Fruit fly (Drosophila melanogaster) whole organism, embryonic: ENCODE data around the gene Grx5.

Source experiments
- CG10462 ChIP-seq: fragments of 200-800 bp; sonication (Bioruptor generic); optimal IDR thresholded peaks from 2 replicates; lab custom pipeline; 2016; ENCODE audit warnings: missing biosample characterization, missing genetic modification characterization
- CG13624 ChIP-seq: fragments of 200-800 bp; sonication (Bioruptor generic); optimal IDR thresholded peaks from 2 replicates; lab custom pipeline; 2016; ENCODE audit warnings: missing biosample characterization, missing genetic modification characterization
- CG14667 ChIP-seq: fragments of 200-800 bp; sonication (Bioruptor generic); IDR thresholded peaks from 2 replicates; pipeline ENCODE4 v1.3.6; 2022; ENCODE audit warnings: missing biosample characterization, missing genetic modification characterization
- CG1529 ChIP-seq: fragments of 200-800 bp; sonication (Bioruptor generic); optimal IDR thresholded peaks from 3 replicates; lab custom pipeline; 2018; ENCODE audit warnings: missing biosample characterization, missing genetic modification characterization
- CG15479 ChIP-seq: fragments of 200-800 bp; sonication (Bioruptor generic); optimal IDR thresholded peaks from 3 replicates; lab custom pipeline; 2019; ENCODE audit warnings: missing biosample characterization, mild to moderate bottlenecking, missing genetic modification characterization, moderate library complexity
- CG15601 ChIP-seq: fragments of 200-800 bp; sonication (Bioruptor generic); optimal IDR thresholded peaks from 3 replicates; lab custom pipeline; 2019; ENCODE audit warnings: missing biosample characterization, mild to moderate bottlenecking, missing genetic modification characterization, moderate library complexity
- CG15696 ChIP-seq: fragments of 200-800 bp; sonication (Bioruptor generic); optimal IDR thresholded peaks from 2 replicates; lab custom pipeline; 2019; ENCODE audit warnings: missing biosample characterization, mild to moderate bottlenecking, missing genetic modification characterization, moderate library complexity
- CG1792 ChIP-seq: fragments of 200-800 bp; sonication (Bioruptor generic); optimal IDR thresholded peaks from 2 replicates; lab custom pipeline; 2016; ENCODE audit warnings: missing biosample characterization, missing genetic modification characterization
- CG18262 ChIP-seq: fragments of 200-800 bp; optimal IDR thresholded peaks from 3 replicates; lab custom pipeline; 2019; ENCODE audit warnings: missing biosample characterization, mild to moderate bottlenecking, missing genetic modification characterization, moderate library complexity
- CG2120 ChIP-seq: fragments of 200-800 bp; sonication (Bioruptor generic); optimal IDR thresholded peaks from 3 replicates; lab custom pipeline; 2016; ENCODE audit warnings: missing biosample characterization, missing genetic modification characterization
- CG2678 ChIP-seq: fragments of 200-800 bp; sonication (Bioruptor generic); optimal IDR thresholded peaks from 3 replicates; lab custom pipeline; 2019; ENCODE audit warnings: missing biosample characterization, mild to moderate bottlenecking, missing genetic modification characterization, moderate library complexity
- CG33213 ChIP-seq: fragments of 200-800 bp; sonication (Bioruptor generic); optimal IDR thresholded peaks from 3 replicates; lab custom pipeline; 2016; ENCODE audit warnings: missing biosample characterization, missing genetic modification characterization
- CG4404 ChIP-seq: fragments of 200-800 bp; sonication (Bioruptor generic); IDR thresholded peaks from 2 replicates; pipeline ENCODE4 v1.3.6; 2022; ENCODE audit warnings: missing biosample characterization, missing genetic modification characterization
- CG7839 ChIP-seq: fragments of 200-800 bp; sonication (Bioruptor generic); optimal IDR thresholded peaks from 3 replicates; lab custom pipeline; 2018; ENCODE audit warnings: missing biosample characterization, mild to moderate bottlenecking, missing genetic modification characterization, moderate library complexity
- CG8944 ChIP-seq: fragments of 200-800 bp; sonication (Bioruptor generic); optimal IDR thresholded peaks from 3 replicates; lab custom pipeline; 2016; ENCODE audit warnings: missing biosample characterization, missing genetic modification characterization
- CG9876 ChIP-seq: fragments of 200-800 bp; sonication (Bioruptor generic); optimal IDR thresholded peaks from 2 replicates; lab custom pipeline; 2016; ENCODE audit warnings: missing biosample characterization, missing genetic modification characterization
- Fer3 ChIP-seq: fragments of 200-800 bp; sonication (Bioruptor generic); optimal IDR thresholded peaks from 2 replicates; lab custom pipeline; 2018; ENCODE audit warnings: missing biosample characterization, mild to moderate bottlenecking, missing genetic modification characterization, moderate library complexity
- Gug ChIP-seq: fragments of 200-800 bp; sonication (Bioruptor generic); IDR thresholded peaks from 4 replicates; pipeline ENCODE4 v1.3.6; 2022; ENCODE audit warnings: missing biosample characterization, missing genetic modification characterization
- HLH3B ChIP-seq: fragments of 200-800 bp; sonication (Bioruptor generic); IDR thresholded peaks from 2 replicates; pipeline ENCODE4 v1.3.6; 2022; ENCODE audit warnings: missing biosample characterization, missing genetic modification characterization
- HLHmδ ChIP-seq: fragments of 200-800 bp; sonication (Bioruptor generic); optimal IDR thresholded peaks from 2 replicates; lab custom pipeline; 2018; ENCODE audit warnings: missing biosample characterization, mild to moderate bottlenecking, missing genetic modification characterization, moderate library complexity
- HmgD ChIP-seq: fragments of 200-800 bp; sonication (Bioruptor generic); optimal IDR thresholded peaks from 3 replicates; lab custom pipeline; 2016; ENCODE audit warnings: missing biosample characterization, missing genetic modification characterization
- MBD-R2 ChIP-seq: fragments of 200-800 bp; sonication (Bioruptor generic); IDR thresholded peaks from 2 replicates; pipeline ENCODE4 v1.3.6; 2022; ENCODE audit warnings: missing biosample characterization, missing genetic modification characterization
- MESR4 ChIP-seq: fragments of 200-800 bp; sonication (Bioruptor generic); optimal IDR thresholded peaks from 2 replicates; lab custom pipeline; 2018; ENCODE audit warnings: missing biosample characterization, mild to moderate bottlenecking, missing genetic modification characterization, moderate library complexity
- MTF-1 ChIP-seq: fragments of 200-800 bp; sonication (Bioruptor generic); optimal IDR thresholded peaks from 2 replicates; lab custom pipeline; 2018; ENCODE audit warnings: missing biosample characterization, mild to moderate bottlenecking, missing genetic modification characterization, borderline replicate concordance
- Meics ChIP-seq: fragments of 200-800 bp; sonication (Bioruptor generic); optimal IDR thresholded peaks from 2 replicates; lab custom pipeline; 2017; ENCODE audit warnings: missing biosample characterization, mild to moderate bottlenecking, missing genetic modification characterization
- NfI ChIP-seq: fragments of 200-800 bp; sonication (Bioruptor generic); optimal IDR thresholded peaks from 3 replicates; lab custom pipeline; 2018; ENCODE audit warnings: missing biosample characterization, mild to moderate bottlenecking, missing genetic modification characterization, moderate library complexity
- Pdp1 ChIP-seq, 2 experiments: fragments of 200-800 bp; sonication (Bioruptor generic); optimal IDR thresholded peaks; 3 replicates each; lab custom pipeline; 2016; ENCODE audit warnings: missing biosample characterization in 2 of 2, missing genetic modification characterization in 2 of 2, mild to moderate bottlenecking in 1 of 2, moderate library complexity in 1 of 2
- Sox102F ChIP-seq: fragments of 200-800 bp; sonication (Bioruptor generic); optimal IDR thresholded peaks from 2 replicates; lab custom pipeline; 2018; ENCODE audit warnings: missing biosample characterization, mild to moderate bottlenecking, missing genetic modification characterization, moderate library complexity
- Tbp ChIP-seq: fragments of >200 bp; optimal IDR thresholded peaks from 2 replicates; lab custom pipeline; 2018; ENCODE audit warnings: missing biosample characterization, missing genetic modification characterization
- Trl ChIP-seq, 3 experiments: fragments of >200 bp in 2 of 3; fragments of 200-800 bp in 1 of 3; sonication (Bioruptor generic) in 1 of 3; optimal IDR thresholded peaks; 2 replicates in 1 of 3; 3 replicates in 2 of 3; lab custom pipeline; 2016 to 2017; ENCODE audit warnings: missing biosample characterization in 1 of 3, missing genetic modification characterization in 1 of 3
- br ChIP-seq: fragments of >200 bp; optimal IDR thresholded peaks from 2 replicates; lab custom pipeline; 2017
- cg ChIP-seq: fragments of 200-800 bp; sonication (Bioruptor generic); optimal IDR thresholded peaks from 3 replicates; lab custom pipeline; 2019; ENCODE audit warnings: missing biosample characterization, mild to moderate bottlenecking, missing genetic modification characterization, moderate library complexity
- chinmo ChIP-seq: fragments of 200-800 bp; sonication (Bioruptor generic); IDR thresholded peaks from 4 replicates; pipeline ENCODE4 v1.3.6; 2022; ENCODE audit warnings: missing biosample characterization, missing genetic modification characterization; ENCODE audit not compliant: partially characterized antibody
- crp ChIP-seq, 2 experiments: fragments of 200-800 bp; sonication (Bioruptor generic); optimal IDR thresholded peaks; 2 replicates in 1 of 2; 3 replicates in 1 of 2; lab custom pipeline; 2017; ENCODE audit warnings: missing biosample characterization in 2 of 2, missing genetic modification characterization in 2 of 2, mild to moderate bottlenecking in 1 of 2, moderate library complexity in 1 of 2
- ems ChIP-seq: fragments of 200-800 bp; sonication (Bioruptor generic); optimal IDR thresholded peaks from 3 replicates; lab custom pipeline; 2016; ENCODE audit warnings: missing biosample characterization, missing genetic modification characterization
- eyg ChIP-seq: fragments of 200-800 bp; sonication (Bioruptor generic); optimal IDR thresholded peaks from 3 replicates; lab custom pipeline; 2016; ENCODE audit warnings: missing biosample characterization, missing genetic modification characterization
- fd64A ChIP-seq: fragments of 200-800 bp; sonication (Bioruptor generic); optimal IDR thresholded peaks from 3 replicates; lab custom pipeline; 2018; ENCODE audit warnings: missing biosample characterization, mild to moderate bottlenecking, missing genetic modification characterization
- kay ChIP-seq: fragments of 200-800 bp; sonication (Bioruptor generic); optimal IDR thresholded peaks from 2 replicates; lab custom pipeline; 2016; ENCODE audit warnings: missing biosample characterization, missing genetic modification characterization
- klu ChIP-seq: fragments of 200-800 bp; sonication (Bioruptor generic); IDR thresholded peaks from 2 replicates; pipeline ENCODE4 v1.3.6; 2022; ENCODE audit warnings: missing biosample characterization, missing genetic modification characterization
- onecut ChIP-seq: fragments of 200-800 bp; sonication (Bioruptor generic); IDR thresholded peaks from 2 replicates; pipeline ENCODE4 v1.3.6; 2022; ENCODE audit warnings: missing biosample characterization, missing genetic modification characterization
- p53 ChIP-seq: fragments of 200-800 bp; sonication (Bioruptor generic); optimal IDR thresholded peaks from 2 replicates; lab custom pipeline; 2016; ENCODE audit warnings: missing biosample characterization, missing genetic modification characterization
- rib ChIP-seq: fragments of 200-800 bp; sonication (Bioruptor generic); IDR thresholded peaks from 2 replicates; pipeline ENCODE4 v1.3.6; 2022; ENCODE audit warnings: missing biosample characterization, missing genetic modification characterization
- scrt ChIP-seq: fragments of 200-800 bp; sonication (Bioruptor generic); optimal IDR thresholded peaks from 2 replicates; lab custom pipeline; 2018; ENCODE audit warnings: missing biosample characterization, mild to moderate bottlenecking, missing genetic modification characterization, moderate library complexity
- sd ChIP-seq: fragments of 200-800 bp; sonication (Bioruptor generic); optimal IDR thresholded peaks from 3 replicates; lab custom pipeline; 2018; ENCODE audit warnings: missing biosample characterization, mild to moderate bottlenecking, missing genetic modification characterization, moderate library complexity
- seq ChIP-seq: fragments of 200-800 bp; sonication (Bioruptor generic); IDR thresholded peaks from 2 replicates; pipeline ENCODE4 v1.3.6; 2022; ENCODE audit warnings: missing biosample characterization, missing genetic modification characterization
- sim ChIP-seq: fragments of 200-800 bp; sonication (Bioruptor generic); IDR thresholded peaks from 2 replicates; pipeline ENCODE4 v1.3.6; 2022; ENCODE audit warnings: missing biosample characterization, missing genetic modification characterization
- tgo ChIP-seq: fragments of 200-800 bp; sonication (Bioruptor generic); IDR thresholded peaks from 3 replicates; pipeline ENCODE4 v1.3.6; 2022; ENCODE audit warnings: missing biosample characterization, missing genetic modification characterization
- trh ChIP-seq: fragments of 200-800 bp; sonication (Bioruptor generic); optimal IDR thresholded peaks from 2 replicates; lab custom pipeline; 2016; ENCODE audit warnings: missing biosample characterization, missing genetic modification characterization
- ttk ChIP-seq: fragments of 200-800 bp; sonication (Bioruptor generic); IDR thresholded peaks from 2 replicates; pipeline ENCODE4 v2.1.2; 2022; ENCODE audit warnings: missing biosample characterization, missing genetic modification characterization
- zen ChIP-seq: fragments of 200-800 bp; sonication (Bioruptor generic); optimal IDR thresholded peaks from 3 replicates; lab custom pipeline; 2018; ENCODE audit warnings: missing biosample characterization, mild to moderate bottlenecking, missing genetic modification characterization, moderate library complexity
- zen2 ChIP-seq: fragments of 200-800 bp; sonication (Bioruptor generic); IDR thresholded peaks from 3 replicates; pipeline ENCODE4 v1.3.6; 2022; ENCODE audit warnings: missing biosample characterization, missing genetic modification characterization; ENCODE audit not compliant: partially characterized antibody
- zfh2 ChIP-seq: fragments of 200-800 bp; sonication (Bioruptor generic); optimal IDR thresholded peaks from 2 replicates; lab custom pipeline; 2016; ENCODE audit warnings: missing biosample characterization, missing genetic modification characterization

The Grx5 gene

dm6 chrX:14812239-14812638, 25.8 kb downstream of the Grx5 start (continued):
- TF ChIP-seq NfI (no peak), CG7839 (tag; lab: Kevin White, UChicago) (no peak), br (lab: Kevin White, UChicago) (no peak), CG15696 (no peak), zfh2 (peak; percentile 9), zen2 (GFP tag; lab: Robert Waterston, UW) (no peak), CG2678 (tag; lab: Kevin White, UChicago) (peak; percentile 24), Gug (GFP tag; lab: Robert Waterston, UW) (no peak), CG2120 (GFP tag; lab: Kevin White, UChicago) (peak; percentile 12), Trl (optimal IDR thresholded peaks at IDR 0.05; lab: Kevin White, UChicago) (no peak), Trl (GFP tag; optimal IDR thresholded peaks at IDR 0.05; lab: Kevin White, UChicago) (no peak), CG14667 (GFP tag; lab: Robert Waterston, UW) (no peak), onecut (no peak), HLH3B (GFP tag; lab: Robert Waterston, UW) (0 out of 2 replicates have a peak, but pooled peaks have one; percentile 13), fd64A (no peak), eyg (GFP tag; lab: Kevin White, UChicago) (no peak), zen (tag; lab: Kevin White, UChicago) (no peak), klu (GFP tag; lab: Robert Waterston, UW) (no peak), CG13624 (GFP tag; lab: Kevin White, UChicago) (no peak), scrt (no peak), Meics (GFP tag; lab: Kevin White, UChicago) (no peak), CG1792 (no peak), Pdp1 (GFP tag; optimal IDR thresholded peaks at IDR 0.05; lab: Kevin White, UChicago) (no peak), kay (GFP tag; lab: Kevin White, UChicago) (no peak), sd (tag; lab: Kevin White, UChicago) (no peak), chinmo (GFP tag; lab: Robert Waterston, UW) (no peak), sim (GFP tag; lab: Robert Waterston, UW) (no peak), MTF-1 (no peak), cg (GFP tag; lab: Kevin White, UChicago) (no peak), Fer3 (tag; lab: Kevin White, UChicago) (no peak), HLHmδ (GFP tag; lab: Kevin White, UChicago) (no peak), tgo (no peak), p53 (GFP tag; lab: Kevin White, UChicago) (no peak), CG18262 (no peak), CG9876 (GFP tag; lab: Kevin White, UChicago) (no peak), CG15479 (GFP tag; lab: Kevin White, UChicago) (no peak), HmgD (no peak), crp (GFP tag; optimal IDR thresholded peaks at IDR 0.05; lab: Kevin White, UChicago) (no peak), CG15601 (tag; lab: Kevin White, UChicago) (no peak), CG1529 (GFP tag; lab: Kevin White, UChicago) (no peak), ems (GFP tag; lab: Kevin White, UChicago) (no peak), seq (GFP tag; lab: Robert Waterston, UW) (no peak), MBD-R2 (GFP tag; lab: Robert Waterston, UW) (peak; percentile 18; the same call in 1 of the 2 replicates), trh (GFP tag; lab: Kevin White, UChicago) (no peak), CG33213 (GFP tag; lab: Kevin White, UChicago) (no peak), CG8944 (GFP tag; lab: Kevin White, UChicago) (no peak), CG10462 (GFP tag; lab: Kevin White, UChicago) (no peak), ttk (GFP tag; lab: Robert Waterston, UW) (no peak), MESR4 (no peak), CG4404 (GFP tag; lab: Robert Waterston, UW) (no peak), Tbp (GFP tag; lab: Kevin White, UChicago) (no peak), Sox102F (GFP tag; lab: Kevin White, UChicago) (peak; percentile 18), rib (GFP tag; lab: Robert Waterston, UW) (no peak)
